Fruit fly (Drosophila melanogaster) whole organism, embryonic: ENCODE results near the gene ago.

Source experiments
- Ada2b ChIP-seq: fragments of 200-800 bp; sonication (Bioruptor generic); IDR thresholded peaks from 2 replicates; pipeline ENCODE4 v1.3.6; 2022; ENCODE audit warnings: missing biosample characterization, missing genetic modification characterization
- BEAF-32 ChIP-seq: fragments of 200-800 bp; sonication (Bioruptor generic); optimal IDR thresholded peaks from 3 replicates; lab custom pipeline; 2017; ENCODE audit warnings: missing biosample characterization, missing genetic modification characterization, mild to moderate bottlenecking, moderate library complexity, missing genetic modification reagents
- CG11695 ChIP-seq: fragments of 200-800 bp; sonication (Bioruptor generic); IDR thresholded peaks from 3 replicates; pipeline ENCODE4 v1.3.6; 2022; ENCODE audit warnings: missing biosample characterization, missing genetic modification characterization
- CG12744 ChIP-seq: fragments of 200-800 bp; sonication (Bioruptor generic); optimal IDR thresholded peaks from 2 replicates; lab custom pipeline; 2016; ENCODE audit warnings: missing biosample characterization, missing genetic modification characterization
- CG1602 ChIP-seq: fragments of 200-800 bp; sonication (Bioruptor generic); optimal IDR thresholded peaks from 3 replicates; lab custom pipeline; 2016; ENCODE audit warnings: missing biosample characterization, missing genetic modification characterization
- CG1647 ChIP-seq: fragments of 200-800 bp; sonication (Bioruptor generic); optimal IDR thresholded peaks from 3 replicates; lab custom pipeline; 2016; ENCODE audit warnings: missing biosample characterization, missing genetic modification characterization
- CG17361 ChIP-seq: fragments of 200-800 bp; sonication (Bioruptor generic); IDR thresholded peaks from 3 replicates; pipeline ENCODE4 v1.3.6; 2022; ENCODE audit warnings: missing biosample characterization, missing genetic modification characterization
- CG17802 ChIP-seq: fragments of 200-800 bp; sonication (Bioruptor generic); optimal IDR thresholded peaks from 2 replicates; lab custom pipeline; 2018; ENCODE audit warnings: missing biosample characterization, mild to moderate bottlenecking, missing genetic modification characterization, moderate library complexity
- CG18011 ChIP-seq: fragments of 200-800 bp; sonication (Bioruptor generic); optimal IDR thresholded peaks from 2 replicates; lab custom pipeline; 2017; ENCODE audit warnings: missing biosample characterization, missing genetic modification characterization, mild to moderate bottlenecking, moderate library complexity, missing genotype
- CG1832 ChIP-seq: fragments of 200-800 bp; sonication (Bioruptor generic); optimal IDR thresholded peaks from 2 replicates; lab custom pipeline; 2017; ENCODE audit warnings: missing biosample characterization, mild to moderate bottlenecking, missing genetic modification characterization, inconsistent platforms
- CG18764 ChIP-seq: fragments of 200-800 bp; sonication (Bioruptor generic); optimal IDR thresholded peaks from 3 replicates; lab custom pipeline; 2016; ENCODE audit warnings: missing biosample characterization, missing genetic modification characterization
- CG2120 ChIP-seq: fragments of 200-800 bp; sonication (Bioruptor generic); optimal IDR thresholded peaks from 3 replicates; lab custom pipeline; 2016; ENCODE audit warnings: missing biosample characterization, missing genetic modification characterization
- CG2129 ChIP-seq: fragments of 200-800 bp; sonication (Bioruptor generic); IDR thresholded peaks from 2 replicates; pipeline ENCODE4 v1.3.6; 2022; ENCODE audit warnings: missing biosample characterization, missing genetic modification characterization; ENCODE audit not compliant: partially characterized antibody
- CG2712 ChIP-seq: fragments of 200-800 bp; optimal IDR thresholded peaks from 3 replicates; lab custom pipeline; 2019; ENCODE audit warnings: missing biosample characterization, mild to moderate bottlenecking, missing genetic modification characterization, moderate library complexity
- CG3847 ChIP-seq: fragments of 200-800 bp; sonication (Bioruptor generic); IDR thresholded peaks from 2 replicates; pipeline ENCODE4 v1.3.6; 2022; ENCODE audit warnings: missing biosample characterization, missing genetic modification characterization
- CG4854 ChIP-seq: fragments of 200-800 bp; sonication (Bioruptor generic); optimal IDR thresholded peaks from 2 replicates; lab custom pipeline; 2016; ENCODE audit warnings: missing biosample characterization, missing genetic modification characterization, inconsistent platforms
- CG5180 ChIP-seq: fragments of 200-800 bp; sonication (Bioruptor generic); optimal IDR thresholded peaks from 3 replicates; lab custom pipeline; 2017; ENCODE audit warnings: missing biosample characterization, missing genetic modification characterization, mild to moderate bottlenecking, moderate library complexity, missing genetic modification reagents
- CG7839 ChIP-seq: fragments of 200-800 bp; sonication (Bioruptor generic); optimal IDR thresholded peaks from 3 replicates; lab custom pipeline; 2018; ENCODE audit warnings: missing biosample characterization, mild to moderate bottlenecking, missing genetic modification characterization, moderate library complexity
- CG7963 ChIP-seq: fragments of 200-800 bp; sonication (Bioruptor generic); IDR thresholded peaks from 3 replicates; pipeline ENCODE4 v1.3.6; 2022; ENCODE audit warnings: missing biosample characterization, missing genetic modification characterization; ENCODE audit not compliant: partially characterized antibody
- CG8359 ChIP-seq: fragments of 200-800 bp; sonication (Bioruptor generic); optimal IDR thresholded peaks from 2 replicates; lab custom pipeline; 2017; ENCODE audit warnings: missing biosample characterization, mild to moderate bottlenecking, missing genetic modification characterization, borderline replicate concordance
- CG9437 ChIP-seq: fragments of 200-800 bp; sonication (Bioruptor generic); optimal IDR thresholded peaks from 2 replicates; lab custom pipeline; 2018; ENCODE audit warnings: missing biosample characterization, mild to moderate bottlenecking, missing genetic modification characterization
- CHES-1-like ChIP-seq: fragments of 200-800 bp; sonication (Bioruptor generic); optimal IDR thresholded peaks from 2 replicates; lab custom pipeline; 2016; ENCODE audit warnings: missing biosample characterization, missing genetic modification characterization
- Chrac-16 ChIP-seq: fragments of 200-800 bp; sonication (Bioruptor generic); optimal IDR thresholded peaks from 3 replicates; lab custom pipeline; 2016; ENCODE audit warnings: missing biosample characterization, missing genetic modification characterization
- CoRest ChIP-seq: fragments of 200-800 bp; sonication (Bioruptor generic); optimal IDR thresholded peaks from 3 replicates; lab custom pipeline; 2018; ENCODE audit warnings: missing biosample characterization, mild to moderate bottlenecking, missing genetic modification characterization, moderate library complexity
- Dad ChIP-seq: fragments of 200-800 bp; sonication (Bioruptor generic); optimal IDR thresholded peaks from 3 replicates; lab custom pipeline; 2016; ENCODE audit warnings: missing biosample characterization, missing genetic modification characterization
- Gsc ChIP-seq: fragments of 200-800 bp; sonication (Bioruptor generic); IDR thresholded peaks from 2 replicates; pipeline ENCODE4 v1.3.6; 2022; ENCODE audit warnings: missing biosample characterization, missing genetic modification characterization
- Hmx ChIP-seq: fragments of 200-800 bp; sonication (Bioruptor generic); optimal IDR thresholded peaks from 2 replicates; lab custom pipeline; 2016; ENCODE audit warnings: missing biosample characterization, missing genetic modification characterization
- Med ChIP-seq: fragments of 200-800 bp; sonication (Bioruptor generic); peaks from one replicate; lab custom pipeline; 2016; ENCODE audit warnings: missing biosample characterization, missing genetic modification characterization, mild to moderate bottlenecking, inconsistent platforms, moderate library complexity
- Optix ChIP-seq: fragments of 200-800 bp; sonication (Bioruptor generic); IDR thresholded peaks from 3 replicates; pipeline ENCODE4 v1.3.6; 2022; ENCODE audit warnings: missing biosample characterization, missing genetic modification characterization
- ash1 ChIP-seq: fragments of 200-800 bp; sonication (Bioruptor generic); optimal IDR thresholded peaks from 2 replicates; lab custom pipeline; 2018; ENCODE audit warnings: missing biosample characterization, mild to moderate bottlenecking, missing genetic modification characterization
- chinmo ChIP-seq: fragments of 200-800 bp; sonication (Bioruptor generic); IDR thresholded peaks from 4 replicates; pipeline ENCODE4 v1.3.6; 2022; ENCODE audit warnings: missing biosample characterization, missing genetic modification characterization; ENCODE audit not compliant: partially characterized antibody
- crp ChIP-seq, 2 experiments: fragments of 200-800 bp; sonication (Bioruptor generic); optimal IDR thresholded peaks; 2 replicates in 1 of 2; 3 replicates in 1 of 2; lab custom pipeline; 2017; ENCODE audit warnings: missing biosample characterization in 2 of 2, missing genetic modification characterization in 2 of 2, mild to moderate bottlenecking in 1 of 2, moderate library complexity in 1 of 2
- dmrt99B ChIP-seq: fragments of 200-800 bp; sonication (Bioruptor generic); optimal IDR thresholded peaks from 2 replicates; lab custom pipeline; 2018; ENCODE audit warnings: missing biosample characterization, mild to moderate bottlenecking, missing genetic modification characterization, moderate library complexity
- fd3F ChIP-seq: fragments of 200-800 bp; sonication (Bioruptor generic); optimal IDR thresholded peaks from 2 replicates; lab custom pipeline; 2018; ENCODE audit warnings: missing biosample characterization, mild to moderate bottlenecking, missing genetic modification characterization, moderate library complexity
- her ChIP-seq: fragments of 200-800 bp; sonication (Bioruptor generic); optimal IDR thresholded peaks from 2 replicates; lab custom pipeline; 2016; ENCODE audit warnings: missing biosample characterization, missing genetic modification characterization
- lmd ChIP-seq: fragments of 200-800 bp; sonication (Bioruptor generic); IDR thresholded peaks from 2 replicates; pipeline ENCODE4 v1.3.6; 2022; ENCODE audit warnings: missing biosample characterization, missing genetic modification characterization
- lola ChIP-seq, 3 experiments: fragments of >200 bp in 2 of 3; fragments of 200-800 bp in 1 of 3; sonication (Bioruptor generic) in 1 of 3; optimal IDR thresholded peaks; 2 replicates each; lab custom pipeline; 2017 to 2019; ENCODE audit warnings: missing biosample characterization in 3 of 3, missing genetic modification characterization in 3 of 3, mild to moderate bottlenecking in 1 of 3, moderate library complexity in 1 of 3
- odd ChIP-seq: fragments of 200-800 bp; sonication (Bioruptor generic); optimal IDR thresholded peaks from 2 replicates; lab custom pipeline; 2017; ENCODE audit warnings: missing biosample characterization, mild to moderate bottlenecking, missing genetic modification characterization
- p53 ChIP-seq: fragments of 200-800 bp; sonication (Bioruptor generic); optimal IDR thresholded peaks from 2 replicates; lab custom pipeline; 2016; ENCODE audit warnings: missing biosample characterization, missing genetic modification characterization
- pita ChIP-seq: fragments of 200-800 bp; sonication (Bioruptor generic); optimal IDR thresholded peaks from 2 replicates; lab custom pipeline; 2017; ENCODE audit warnings: missing biosample characterization, mild to moderate bottlenecking, missing genetic modification characterization
- pnt ChIP-seq: fragments of 200-800 bp; sonication (Bioruptor generic); optimal IDR thresholded peaks from 3 replicates; lab custom pipeline; 2016; ENCODE audit warnings: missing biosample characterization, missing genetic modification characterization
- row ChIP-seq: fragments of 200-800 bp; sonication (Bioruptor generic); IDR thresholded peaks from 3 replicates; pipeline ENCODE4 v1.3.6; 2022; ENCODE audit warnings: missing biosample characterization, missing genetic modification characterization
- slou ChIP-seq: fragments of 200-800 bp; sonication (Bioruptor generic); optimal IDR thresholded peaks from 3 replicates; lab custom pipeline; 2016; ENCODE audit warnings: missing biosample characterization, missing genetic modification characterization
- sob ChIP-seq: fragments of 200-800 bp; sonication (Bioruptor generic); IDR thresholded peaks from 2 replicates; pipeline ENCODE4 v1.3.6; 2022; ENCODE audit warnings: missing biosample characterization, missing genetic modification characterization
- sr ChIP-seq: fragments of 200-800 bp; sonication (Bioruptor generic); IDR thresholded peaks from 3 replicates; pipeline ENCODE4 v1.3.6; 2022; ENCODE audit warnings: missing biosample characterization, missing genetic modification characterization
- twi ChIP-seq: fragments of 200-800 bp; optimal IDR thresholded peaks from 2 replicates; lab custom pipeline; 2019; ENCODE audit warnings: missing biosample characterization, mild to moderate bottlenecking, missing genetic modification characterization, moderate library complexity
- unpg ChIP-seq: fragments of 200-800 bp; sonication (Bioruptor generic); optimal IDR thresholded peaks from 3 replicates; lab custom pipeline; 2018; ENCODE audit warnings: missing biosample characterization, mild to moderate bottlenecking, missing genetic modification characterization, moderate library complexity
- vnd ChIP-seq: fragments of 200-800 bp; sonication (Bioruptor generic); IDR thresholded peaks from 3 replicates; pipeline ENCODE4 v1.3.6; 2022; ENCODE audit warnings: missing biosample characterization, missing genetic modification characterization; ENCODE audit not compliant: partially characterized antibody
- wor ChIP-seq: fragments of 200-800 bp; sonication (Bioruptor generic); IDR thresholded peaks from 2 replicates; pipeline ENCODE4 v1.3.6; 2022; ENCODE audit warnings: missing biosample characterization, missing genetic modification characterization

The ago gene

dm6 chr3L:4292120-4292697 lies 38.1 kb upstream of the ago start, which contains the start of the genes CG15012 and Fdx2 (continued):
- TF ChIP-seq CG12744 (GFP tag; lab: Kevin White, UChicago) (no peak), Chrac-16 (GFP tag; lab: Kevin White, UChicago) (peak; percentile 1), CG8359 (GFP tag; lab: Kevin White, UChicago) (no peak), BEAF-32 (GFP tag; lab: Kevin White, UChicago) (peak; percentile 46), CG2129 (GFP tag; lab: Robert Waterston, UW) (no peak), fd3F (no peak), slou (GFP tag; lab: Kevin White, UChicago) (peak; percentile 8), CG18011 (GFP tag; lab: Kevin White, UChicago) (no peak), CG1602 (GFP tag; lab: Kevin White, UChicago) (no peak), Hmx (GFP tag; lab: Kevin White, UChicago) (no peak), Gsc (GFP tag; lab: Robert Waterston, UW) (no peak), CG1647 (GFP tag; lab: Kevin White, UChicago) (peak; percentile 37), lola (GFP tag; optimal IDR thresholded peaks at IDR 0.05; lab: Kevin White, UChicago) (peak in 1 of 3 experiments; percentile 31), CG18764 (GFP tag; lab: Kevin White, UChicago) (no peak), odd (GFP tag; lab: Kevin White, UChicago) (no peak), sob (GFP tag; lab: Robert Waterston, UW) (no peak), CG9437 (GFP tag; lab: Kevin White, UChicago) (peak; percentile 28), CG7839 (tag; lab: Kevin White, UChicago) (peak; percentile 7), unpg (GFP tag; lab: Kevin White, UChicago) (peak; percentile 23), CoRest (tag; lab: Kevin White, UChicago) (peak; percentile 54), CHES-1-like (GFP tag; lab: Kevin White, UChicago) (peak; percentile 28), row (GFP tag; lab: Robert Waterston, UW) (peak; percentile 84), her (GFP tag; lab: Kevin White, UChicago) (no peak), CG3847 (GFP tag; lab: Robert Waterston, UW) (peak; percentile 43), CG4854 (GFP tag; lab: Kevin White, UChicago) (peak; percentile 20), CG7963 (GFP tag; lab: Robert Waterston, UW) (no peak), CG11695 (GFP tag; lab: Robert Waterston, UW) (0 out of 3 replicates have a peak, but pooled peaks have one; percentile 18), CG2120 (peak; percentile 46), p53 (GFP tag; lab: Kevin White, UChicago) (peak; percentile 7), twi (peak; percentile 7), CG2712 (peak; percentile 62), sr (GFP tag; lab: Robert Waterston, UW) (no peak), Optix (GFP tag; lab: Robert Waterston, UW) (no peak), lmd (no peak), CG17361 (GFP tag; lab: Robert Waterston, UW) (peak; percentile 54; the same call in 2 of the 3 replicates), dmrt99B (no peak), ash1 (GFP tag; lab: Kevin White, UChicago) (no peak), CG17802 (tag; lab: Kevin White, UChicago) (peak; percentile 88), pita (GFP tag; lab: Kevin White, UChicago) (no peak), pnt (GFP tag; lab: Kevin White, UChicago) (peak; percentile 21), chinmo (0 out of 4 replicates have a peak, but pooled peaks have one; percentile 36), CG5180 (no peak), wor (GFP tag; lab: Robert Waterston, UW) (no peak), Dad (GFP tag; lab: Kevin White, UChicago) (peak; percentile 37), vnd (no peak), Med (GFP tag; lab: Kevin White, UChicago) (peak; percentile 88), CG1832 (GFP tag; lab: Kevin White, UChicago) (no peak), Ada2b (GFP tag; lab: Robert Waterston, UW) (no peak), crp (GFP tag; optimal IDR thresholded peaks at IDR 0.05; lab: Kevin White, UChicago) (peak in 1 of 2 experiments; percentile 29)
